Worm (Caenorhabditis elegans): ENCODE data around the gene Y113G7A.13.

DNA sequence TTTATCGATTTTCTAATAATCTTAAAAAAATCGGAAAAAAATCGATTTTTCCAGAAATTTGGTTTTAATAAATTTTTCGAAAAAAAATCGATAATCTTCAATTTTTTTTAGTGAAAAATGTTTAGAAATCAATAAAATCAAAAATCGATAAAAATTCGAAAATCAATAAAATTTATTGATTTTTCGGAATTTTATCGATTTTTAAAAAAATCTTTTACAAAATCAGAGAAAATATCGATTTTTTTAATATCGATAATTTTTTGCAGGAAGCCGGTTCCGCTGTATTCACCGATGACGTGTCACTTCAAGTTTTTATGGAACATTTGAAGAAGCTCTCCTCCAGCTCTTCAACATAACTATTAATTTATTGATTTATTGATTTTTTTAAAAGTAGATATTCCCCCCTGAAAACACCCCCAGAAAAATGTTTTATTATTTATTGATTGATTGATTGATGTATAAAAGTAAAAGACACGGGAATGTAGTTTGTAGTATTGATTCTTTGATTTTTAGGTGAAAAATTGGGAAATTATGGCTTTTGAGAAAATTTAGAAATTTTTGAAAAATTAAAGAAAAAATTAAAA is 42.7 kb upstream of the Y113G7A.13 start:
- TF ChIP-seq flt-1 (GFP tag; IDR thresholded peaks at IDR 0.05) (no peak), ztf-23 (GFP tag; IDR thresholded peaks at IDR 0.05) (no peak), ztf-29 (GFP tag; IDR thresholded peaks at IDR 0.05) (no peak), klf-2 (GFP tag; conservative IDR thresholded peaks at IDR 0.05) (no peak), cog-1 (tag; optimal IDR thresholded peaks at IDR 0.05) (no peak), ref-1 (GFP tag; conservative IDR thresholded peaks at IDR 0.05) (no peak), T22C8.4 (GFP tag; IDR thresholded peaks at IDR 0.05) (peak; percentile 63; the same call in 1 of the 2 replicates)

All from whole organism, midembryonic.